Worm (Caenorhabditis elegans): ENCODE results near the gene R07E5.19.

ce11 chrIII:4395857-4396256, 22.0 kb downstream of the R07E5.19 start:
- TF ChIP-seq zfp-2 (tag; optimal IDR thresholded peaks at IDR 0.05), result no peak
- no peak for TF ChIP-seq T26A8.4 (GFP tag; IDR thresholded peaks at IDR 0.05)
- no peak for TF ChIP-seq lin-15B (tag; optimal IDR thresholded peaks at IDR 0.05)
- no peak for TF ChIP-seq nhr-237 (tag; optimal IDR thresholded peaks at IDR 0.05)
- TF ChIP-seq tag-97 (GFP tag; IDR thresholded peaks at IDR 0.05), result no peak
- TF ChIP-seq lin-39 (tag; optimal IDR thresholded peaks at IDR 0.05), result no peak
- TF ChIP-seq nhr-10 (tag; optimal IDR thresholded peaks at IDR 0.05), result no peak
- TF ChIP-seq set-16 (GFP tag; IDR thresholded peaks at IDR 0.05), result no peak
- no peak for TF ChIP-seq ceh-62 (tag; optimal IDR thresholded peaks at IDR 0.05)
- TF ChIP-seq fos-1 (tag; optimal IDR thresholded peaks at IDR 0.05), result no peak
- no peak for TF ChIP-seq dve-1 (tag; optimal IDR thresholded peaks at IDR 0.05; ENCODE audit: insufficient read depth)
- TF ChIP-seq skn-1 (tag; optimal IDR thresholded peaks at IDR 0.05), result no peak

All from whole organism, L4 larva.